Fruit fly (Drosophila melanogaster) whole organism, embryonic: Measurements from ENCODE around the gene Cpr67Fa2.

ENCODE experiments used
- ATbp ChIP-seq: fragments of 200-800 bp; sonication (Bioruptor generic); optimal IDR thresholded peaks from 2 replicates; lab custom pipeline; 2017; ENCODE audit warnings: missing biosample characterization, mild to moderate bottlenecking, missing genetic modification characterization, missing genetic modification reagents
- Abd-B ChIP-seq: fragments of 200-800 bp; sonication (Bioruptor generic); optimal IDR thresholded peaks from 2 replicates; lab custom pipeline; 2018; ENCODE audit warnings: missing biosample characterization, mild to moderate bottlenecking, missing genetic modification characterization, moderate library complexity
- Adf1 ChIP-seq: fragments of 200-800 bp; sonication (Bioruptor generic); IDR thresholded peaks from 2 replicates; pipeline ENCODE4 v1.3.6; 2022; ENCODE audit warnings: missing biosample characterization, missing genetic modification characterization
- Atf3 ChIP-seq: fragments of 200-800 bp; sonication (Bioruptor generic); optimal IDR thresholded peaks from 3 replicates; lab custom pipeline; 2016; ENCODE audit warnings: missing biosample characterization, missing genetic modification characterization
- B-H2 ChIP-seq: fragments of 200-800 bp; sonication (Bioruptor generic); optimal IDR thresholded peaks from 2 replicates; lab custom pipeline; 2018; ENCODE audit warnings: missing biosample characterization, mild to moderate bottlenecking, missing genetic modification characterization
- CG10321 ChIP-seq: fragments of 200-800 bp; sonication (Bioruptor generic); IDR thresholded peaks from 2 replicates; pipeline ENCODE4 v1.3.6; 2022; ENCODE audit warnings: missing biosample characterization, missing genetic modification characterization
- CG11398 ChIP-seq: fragments of 200-800 bp; sonication (Bioruptor generic); optimal IDR thresholded peaks from 2 replicates; lab custom pipeline; 2016; ENCODE audit warnings: missing biosample characterization, missing genetic modification characterization
- CG12104 ChIP-seq: fragments of 200-800 bp; sonication (Bioruptor generic); optimal IDR thresholded peaks from 3 replicates; lab custom pipeline; 2016; ENCODE audit warnings: missing biosample characterization, missing genetic modification characterization
- CG14014 ChIP-seq: fragments of 200-800 bp; sonication (Bioruptor generic); IDR thresholded peaks from 2 replicates; pipeline ENCODE4 v1.3.6; 2022; ENCODE audit warnings: missing biosample characterization, missing genetic modification characterization
- CG15011 ChIP-seq: fragments of 200-800 bp; sonication (Bioruptor generic); optimal IDR thresholded peaks from 3 replicates; lab custom pipeline; 2018; ENCODE audit warnings: missing biosample characterization, mild to moderate bottlenecking, missing genetic modification characterization
- CG15514 ChIP-seq: fragments of 200-800 bp; sonication (Bioruptor generic); optimal IDR thresholded peaks from 3 replicates; lab custom pipeline; 2017; ENCODE audit warnings: missing biosample characterization, missing genetic modification characterization, mild to moderate bottlenecking, moderate library complexity, missing genetic modification reagents
- CG15696 ChIP-seq: fragments of 200-800 bp; sonication (Bioruptor generic); optimal IDR thresholded peaks from 2 replicates; lab custom pipeline; 2019; ENCODE audit warnings: missing biosample characterization, mild to moderate bottlenecking, missing genetic modification characterization, moderate library complexity
- CG1603 ChIP-seq: fragments of 200-800 bp; sonication (Bioruptor generic); optimal IDR thresholded peaks from 2 replicates; lab custom pipeline; 2019; ENCODE audit warnings: missing biosample characterization, mild to moderate bottlenecking, missing genetic modification characterization, moderate library complexity
- CG17186 ChIP-seq: fragments of 200-800 bp; sonication (Bioruptor generic); optimal IDR thresholded peaks from 3 replicates; lab custom pipeline; 2017; ENCODE audit warnings: missing biosample characterization, missing genetic modification reagents, missing genetic modification characterization
- CG17912 ChIP-seq: fragments of 200-800 bp; sonication (Bioruptor generic); optimal IDR thresholded peaks from 2 replicates; lab custom pipeline; 2018; ENCODE audit warnings: missing biosample characterization, mild to moderate bottlenecking, missing genetic modification characterization
- CG2129 ChIP-seq: fragments of 200-800 bp; sonication (Bioruptor generic); IDR thresholded peaks from 2 replicates; pipeline ENCODE4 v1.3.6; 2022; ENCODE audit warnings: missing biosample characterization, missing genetic modification characterization; ENCODE audit not compliant: partially characterized antibody
- CG32767 ChIP-seq: fragments of 200-800 bp; sonication (Bioruptor generic); IDR thresholded peaks from 2 replicates; pipeline ENCODE4 v1.3.6; 2022; ENCODE audit warnings: missing biosample characterization, missing genetic modification characterization
- CG34422 ChIP-seq: fragments of 200-800 bp; sonication (Bioruptor generic); IDR thresholded peaks from 3 replicates; pipeline ENCODE4 v1.3.6; 2022; ENCODE audit warnings: missing biosample characterization, missing genetic modification characterization
- CG6765 ChIP-seq: fragments of 200-800 bp; sonication (Bioruptor generic); optimal IDR thresholded peaks from 3 replicates; lab custom pipeline; 2017; ENCODE audit warnings: missing biosample characterization, mild to moderate bottlenecking, missing genetic modification characterization
- CG7839 ChIP-seq: fragments of 200-800 bp; sonication (Bioruptor generic); optimal IDR thresholded peaks from 3 replicates; lab custom pipeline; 2018; ENCODE audit warnings: missing biosample characterization, mild to moderate bottlenecking, missing genetic modification characterization, moderate library complexity
- CG8290 ChIP-seq, 3 experiments: fragments of 200-800 bp; sonication (Bioruptor generic); optimal IDR thresholded peaks; 2 replicates each; lab custom pipeline; 2016 to 2019; ENCODE audit warnings: missing biosample characterization in 3 of 3, missing genetic modification characterization in 3 of 3, mild to moderate bottlenecking in 2 of 3, moderate library complexity in 1 of 3
- CoRest ChIP-seq: fragments of 200-800 bp; sonication (Bioruptor generic); optimal IDR thresholded peaks from 3 replicates; lab custom pipeline; 2018; ENCODE audit warnings: missing biosample characterization, mild to moderate bottlenecking, missing genetic modification characterization, moderate library complexity
- D19B ChIP-seq: fragments of 200-800 bp; sonication (Bioruptor generic); optimal IDR thresholded peaks from 2 replicates; lab custom pipeline; 2017; ENCODE audit warnings: missing biosample characterization, mild to moderate bottlenecking, missing genetic modification characterization
- Doc2 ChIP-seq: fragments of 200-800 bp; sonication (Bioruptor generic); IDR thresholded peaks from 2 replicates; pipeline ENCODE4 v1.3.6; 2022; ENCODE audit warnings: missing biosample characterization, missing genetic modification characterization
- Eip74EF ChIP-seq, 2 experiments: fragments of 200-800 bp in 1 of 2; fragments of >200 bp in 1 of 2; sonication (Bioruptor generic) in 1 of 2; optimal IDR thresholded peaks; 2 replicates each; lab custom pipeline; 2017 to 2019; ENCODE audit warnings: missing biosample characterization in 2 of 2, missing genetic modification characterization in 2 of 2, mild to moderate bottlenecking in 1 of 2, moderate library complexity in 1 of 2
- H15 ChIP-seq: fragments of 200-800 bp; sonication (Bioruptor generic); IDR thresholded peaks from 3 replicates; pipeline ENCODE4 v1.3.6; 2022; ENCODE audit warnings: missing biosample characterization, missing genetic modification characterization
- HLH3B ChIP-seq: fragments of 200-800 bp; sonication (Bioruptor generic); IDR thresholded peaks from 2 replicates; pipeline ENCODE4 v1.3.6; 2022; ENCODE audit warnings: missing biosample characterization, missing genetic modification characterization
- Hey ChIP-seq: fragments of 200-800 bp; sonication (Bioruptor generic); optimal IDR thresholded peaks from 3 replicates; lab custom pipeline; 2018; ENCODE audit warnings: missing biosample characterization, mild to moderate bottlenecking, missing genetic modification characterization
- HmgZ ChIP-seq: fragments of 200-800 bp; sonication (Bioruptor generic); optimal IDR thresholded peaks from 2 replicates; lab custom pipeline; 2018; ENCODE audit warnings: missing biosample characterization, mild to moderate bottlenecking, missing genetic modification characterization
- Hmr ChIP-seq: fragments of 200-800 bp; sonication (Bioruptor generic); optimal IDR thresholded peaks from 3 replicates; lab custom pipeline; 2017; ENCODE audit warnings: mild to moderate bottlenecking, missing biosample characterization, missing genetic modification reagents, missing genetic modification characterization
- Hr3 ChIP-seq: fragments of 200-800 bp; sonication (Bioruptor generic); optimal IDR thresholded peaks from 3 replicates; lab custom pipeline; 2016; ENCODE audit warnings: missing biosample characterization, missing genetic modification characterization
- Mad ChIP-seq: fragments of 200-800 bp; sonication (Bioruptor generic); optimal IDR thresholded peaks from 2 replicates; lab custom pipeline; 2016; ENCODE audit warnings: missing biosample characterization, missing genetic modification characterization
- Mrtf ChIP-seq: fragments of 200-800 bp; sonication (Bioruptor generic); IDR thresholded peaks from 3 replicates; pipeline ENCODE4 v1.3.6; 2022; ENCODE audit warnings: missing biosample characterization, missing genetic modification characterization
- Oaz ChIP-seq: fragments of 200-800 bp; sonication (Bioruptor generic); IDR thresholded peaks from 2 replicates; pipeline ENCODE4 v1.3.6; 2022; ENCODE audit warnings: missing biosample characterization, missing genetic modification characterization
- Xrp1 ChIP-seq: fragments of 200-800 bp; sonication (Bioruptor generic); IDR thresholded peaks from 2 replicates; pipeline ENCODE4 v1.3.6; 2022; ENCODE audit warnings: missing biosample characterization, missing genetic modification characterization
- chm ChIP-seq: fragments of 200-800 bp; sonication (Bioruptor generic); IDR thresholded peaks from 2 replicates; pipeline ENCODE4 v1.3.6; 2022; ENCODE audit warnings: missing biosample characterization, missing genetic modification characterization
- da ChIP-seq: fragments of 200-800 bp; sonication (Bioruptor generic); optimal IDR thresholded peaks from 2 replicates; lab custom pipeline; 2016; ENCODE audit warnings: missing biosample characterization, missing genetic modification characterization
- gt ChIP-seq: fragments of 200-800 bp; sonication (Bioruptor generic); IDR thresholded peaks from 2 replicates; pipeline ENCODE4 v1.3.6; 2022; ENCODE audit warnings: missing biosample characterization, missing genetic modification characterization
- ind ChIP-seq: fragments of 200-800 bp; sonication (Bioruptor generic); optimal IDR thresholded peaks from 3 replicates; lab custom pipeline; 2016; ENCODE audit warnings: missing biosample characterization, missing genetic modification characterization
- jumu ChIP-seq: fragments of 200-800 bp; sonication (Bioruptor generic); optimal IDR thresholded peaks from 3 replicates; lab custom pipeline; 2016; ENCODE audit warnings: missing biosample characterization, missing genetic modification characterization
- luna ChIP-seq: fragments of 200-800 bp; sonication (Bioruptor generic); optimal IDR thresholded peaks from 2 replicates; lab custom pipeline; 2016; ENCODE audit warnings: missing biosample characterization, missing genetic modification characterization
- mirr ChIP-seq: fragments of 200-800 bp; sonication (Bioruptor generic); optimal IDR thresholded peaks from 3 replicates; lab custom pipeline; 2018; ENCODE audit warnings: missing biosample characterization, mild to moderate bottlenecking, missing genetic modification characterization
- otp ChIP-seq: fragments of 200-800 bp; sonication (Bioruptor generic); IDR thresholded peaks from 3 replicates; pipeline ENCODE4, ENCODE4 v1.3.6; 2022; ENCODE audit warnings: missing biosample characterization, missing genetic modification characterization
- p53 ChIP-seq: fragments of 200-800 bp; sonication (Bioruptor generic); optimal IDR thresholded peaks from 2 replicates; lab custom pipeline; 2016; ENCODE audit warnings: missing biosample characterization, missing genetic modification characterization
- phol ChIP-seq: fragments of 200-800 bp; sonication (Bioruptor generic); optimal IDR thresholded peaks from 3 replicates; lab custom pipeline; 2018; ENCODE audit warnings: missing biosample characterization, mild to moderate bottlenecking, missing genetic modification characterization, moderate library complexity
- scrt ChIP-seq: fragments of 200-800 bp; sonication (Bioruptor generic); optimal IDR thresholded peaks from 2 replicates; lab custom pipeline; 2018; ENCODE audit warnings: missing biosample characterization, mild to moderate bottlenecking, missing genetic modification characterization, moderate library complexity
- shn ChIP-seq: fragments of 200-800 bp; sonication (Bioruptor generic); optimal IDR thresholded peaks from 3 replicates; lab custom pipeline; 2016; ENCODE audit warnings: missing biosample characterization, missing genetic modification characterization
- sima ChIP-seq: fragments of 200-800 bp; sonication (Bioruptor generic); optimal IDR thresholded peaks from 2 replicates; lab custom pipeline; 2016; ENCODE audit warnings: missing biosample characterization, missing genetic modification characterization
- ssp ChIP-seq: fragments of 200-800 bp; sonication (Bioruptor generic); IDR thresholded peaks from 2 replicates; pipeline ENCODE4 v1.3.6; 2022; ENCODE audit warnings: missing biosample characterization, missing genetic modification characterization
- sug ChIP-seq: fragments of 200-800 bp; optimal IDR thresholded peaks from 2 replicates; lab custom pipeline; 2019; ENCODE audit warnings: missing biosample characterization, mild to moderate bottlenecking, missing genetic modification characterization, moderate library complexity
- yki ChIP-seq: fragments of >200 bp; optimal IDR thresholded peaks from 3 replicates; lab custom pipeline; 2018

Cpr67Fa2 gene

DNA sequence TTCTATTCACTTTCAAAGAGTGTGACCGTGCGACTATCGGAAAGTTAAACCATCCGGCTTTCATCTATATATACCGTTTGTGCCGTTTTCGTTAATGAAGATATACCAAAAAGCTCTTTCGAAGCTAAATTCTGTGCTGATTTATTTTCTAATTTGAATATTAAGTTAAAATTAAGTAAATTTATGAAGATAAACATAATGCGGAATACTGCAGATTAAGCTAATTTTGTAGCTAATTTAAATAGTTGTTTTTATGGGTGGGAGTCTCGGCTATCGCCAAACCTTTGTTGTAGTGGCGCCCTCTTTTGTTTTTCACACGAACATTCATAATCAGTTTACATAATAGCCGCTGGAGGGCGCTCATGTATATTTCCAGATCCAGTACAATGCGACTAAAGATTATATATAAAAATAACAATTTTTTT lies 7.6 kb downstream of the Cpr67Fa2 start, which contains the start of gene Aps (continued):
- TF ChIP-seq chm (GFP tag; lab: Robert Waterston, UW) (no peak), ATbp (GFP tag; lab: Kevin White, UChicago) (no peak), gt (GFP tag; lab: Robert Waterston, UW) (no peak), jumu (peak; percentile 15), Hmr (GFP tag; lab: Kevin White, UChicago) (peak; percentile 49), Eip74EF (GFP tag; optimal IDR thresholded peaks at IDR 0.05; lab: Kevin White, UChicago) (no peak), phol (peak; percentile 40), Mad (GFP tag; lab: Kevin White, UChicago) (peak; percentile 17), CG10321 (GFP tag; lab: Robert Waterston, UW) (no peak), p53 (GFP tag; lab: Kevin White, UChicago) (no peak), scrt (GFP tag; lab: Kevin White, UChicago) (no peak), CG12104 (no peak), CG15514 (GFP tag; lab: Kevin White, UChicago) (peak; percentile 50), Hey (no peak), Oaz (GFP tag; lab: Robert Waterston, UW) (no peak), CG15696 (tag; lab: Kevin White, UChicago) (peak; percentile 62), B-H2 (GFP tag; lab: Kevin White, UChicago) (peak; percentile 19), otp (GFP tag; lab: Robert Waterston, UW) (peak; percentile 15; the same call in 1 of the 3 replicates), CG17186 (GFP tag; lab: Kevin White, UChicago) (no peak), sug (tag; lab: Kevin White, UChicago) (peak; percentile 45), CG2129 (no peak), ssp (GFP tag; lab: Robert Waterston, UW) (peak; percentile 28; the same call in 1 of the 2 replicates), CG7839 (peak; percentile 49), Mrtf (GFP tag; lab: Robert Waterston, UW) (no peak; the same call in 2 of the 3 replicates), shn (no peak), CG1603 (tag; lab: Kevin White, UChicago) (peak; percentile 29), H15 (GFP tag; lab: Robert Waterston, UW) (peak; percentile 59), D19B (GFP tag; lab: Kevin White, UChicago) (no peak), Xrp1 (GFP tag; lab: Robert Waterston, UW) (no peak), Atf3 (no peak), CG34422 (GFP tag; lab: Robert Waterston, UW) (peak; percentile 16; the same call in 1 of the 3 replicates), Adf1 (GFP tag; lab: Robert Waterston, UW) (no peak), sima (GFP tag; lab: Kevin White, UChicago) (no peak), CG14014 (peak; percentile 27; the same call in 1 of the 2 replicates), mirr (GFP tag; lab: Kevin White, UChicago) (no peak), CoRest (tag; lab: Kevin White, UChicago) (peak; percentile 57), ind (GFP tag; lab: Kevin White, UChicago) (peak; percentile 33), HLH3B (peak; percentile 45; the same call in 1 of the 2 replicates), CG8290 (GFP tag; optimal IDR thresholded peaks at IDR 0.05; lab: Kevin White, UChicago) (peak; percentile 17), CG8290 (tag; optimal IDR thresholded peaks at IDR 0.05; lab: Kevin White, UChicago) (no peak), Abd-B (GFP tag; lab: Kevin White, UChicago) (no peak), CG32767 (no peak), da (GFP tag; lab: Kevin White, UChicago) (no peak), CG11398 (no peak), yki (lab: Kevin White, UChicago) (no peak), HmgZ (tag; lab: Kevin White, UChicago) (no peak), CG6765 (GFP tag; lab: Kevin White, UChicago) (no peak), CG17912 (GFP tag; lab: Kevin White, UChicago) (peak; percentile 47), Hr3 (GFP tag; lab: Kevin White, UChicago) (peak; percentile 60), luna (GFP tag; lab: Kevin White, UChicago) (no peak), Doc2 (GFP tag; lab: Robert Waterston, UW) (no peak), CG15011 (peak; percentile 1)
